Worm (Caenorhabditis elegans) whole organism, midembryonic: ENCODE measurements around the gene K12H6.9.
"Not testable (repeated sequence)": the region's sequence is repeated elsewhere in the genome, so short reads cannot be mapped to it uniquely, and the experiment has no call there.

Experiments
- T22C8.4 ChIP-seq: fragments of 200-800 bp; sonication (Bioruptor generic); IDR thresholded peaks from 2 replicates; pipeline ENCODE4 v1.3.6; 2022; ENCODE audit warnings: missing genetic modification characterization, missing compliant biosample characterization
- cog-1 ChIP-seq: sonication (generic microtip); optimal IDR thresholded peaks from 2 replicates; lab custom pipeline; 2016; ENCODE audit warnings: missing genetic modification characterization, missing compliant biosample characterization
- flt-1 ChIP-seq: fragments of 200-800 bp; sonication (Bioruptor generic); IDR thresholded peaks from 2 replicates; pipeline ENCODE4 v1.3.6; 2022; ENCODE audit warnings: missing genetic modification characterization, missing compliant biosample characterization
- klf-2 ChIP-seq: fragments of 200-800 bp; sonication (Bioruptor generic); conservative IDR thresholded peaks from 2 replicates; pipeline ENCODE4 v1.3.6; 2022; ENCODE audit warnings: missing genetic modification reagents, missing genetic modification characterization, missing compliant biosample characterization
- med-1 ChIP-seq: sonication (generic microtip); optimal IDR thresholded peaks from 2 replicates; lab custom pipeline; 2017; ENCODE audit warnings: missing genetic modification characterization, mild to moderate bottlenecking, missing compliant biosample characterization, antibody characterized with exemption, missing genetic modification reagents; ENCODE audit not compliant: insufficient read depth
- ref-1 ChIP-seq: fragments of 200-800 bp; sonication (Bioruptor generic); conservative IDR thresholded peaks from 2 replicates; pipeline ENCODE4 v1.3.6; 2022; ENCODE audit warnings: missing genetic modification reagents, missing genetic modification characterization, missing compliant biosample characterization
- tab-1 ChIP-seq: fragments of 200-800 bp; sonication (Bioruptor generic); IDR thresholded peaks from 2 replicates; pipeline ENCODE4 v1.3.6; 2022; ENCODE audit warnings: missing genetic modification characterization, missing compliant biosample characterization
- ztf-23 ChIP-seq: fragments of 200-800 bp; sonication (Bioruptor generic); IDR thresholded peaks from 2 replicates; pipeline ENCODE4 v1.3.6; 2022; ENCODE audit warnings: missing genetic modification reagents, missing genetic modification characterization, missing compliant biosample characterization
- ztf-29 ChIP-seq: fragments of 200-800 bp; sonication (Bioruptor generic); IDR thresholded peaks from 2 replicates; pipeline ENCODE4 v1.3.6; 2022; ENCODE audit warnings: missing genetic modification reagents, missing genetic modification characterization, missing compliant biosample characterization

Gene K12H6.9

ce11 chrII:2830144-2830543 is 5.9 kb downstream of the K12H6.9 start:
- TF ChIP-seq med-1 (GFP tag; lab: Kevin White, UChicago) = no peak
- 0 out of 2 replicates have a peak, but pooled peaks have one; percentile 58 for TF ChIP-seq klf-2
- no peak for TF ChIP-seq ref-1 (GFP tag; lab: Robert Waterston, UW)

DNA sequence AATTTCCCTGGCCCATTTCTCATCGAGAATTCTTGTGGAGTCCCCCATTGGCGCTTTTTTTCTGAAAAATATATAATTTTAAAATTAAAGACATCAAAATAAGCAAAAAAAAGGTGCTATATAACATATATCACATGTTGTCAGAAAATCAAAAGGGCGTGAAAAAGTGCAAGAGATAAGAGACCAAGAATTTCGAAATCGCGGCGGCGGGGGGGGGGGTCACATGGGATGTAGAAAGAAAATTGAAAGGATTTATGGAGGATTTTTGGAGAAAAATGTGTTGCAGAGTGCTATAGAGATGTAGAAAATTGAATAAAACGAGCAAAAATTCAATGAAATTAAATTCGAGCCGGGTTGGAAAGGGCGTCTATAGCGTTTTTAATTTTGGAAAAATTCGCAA is 7.0 kb downstream of the K12H6.9 start, which contains the start of gene K12H6.6:
K12H6.6 (minus strand) TSS at position 61 of the 400 bp plus-strand sequence.
- no peak for TF ChIP-seq ref-1 (GFP tag; lab: Robert Waterston, UW)
- TF ChIP-seq klf-2 = no peak
- no peak for TF ChIP-seq flt-1 (GFP tag; lab: Robert Waterston, UW)
- no peak for TF ChIP-seq med-1 (GFP tag; lab: Kevin White, UChicago)
- TF ChIP-seq cog-1 (tag; lab: Kevin White, UChicago) = no peak
- TF ChIP-seq ztf-29 (GFP tag; lab: Robert Waterston, UW) = no peak
- no peak for TF ChIP-seq tab-1
- no peak for TF ChIP-seq T22C8.4
- no peak for TF ChIP-seq ztf-23 (GFP tag; lab: Robert Waterston, UW)

DNA sequence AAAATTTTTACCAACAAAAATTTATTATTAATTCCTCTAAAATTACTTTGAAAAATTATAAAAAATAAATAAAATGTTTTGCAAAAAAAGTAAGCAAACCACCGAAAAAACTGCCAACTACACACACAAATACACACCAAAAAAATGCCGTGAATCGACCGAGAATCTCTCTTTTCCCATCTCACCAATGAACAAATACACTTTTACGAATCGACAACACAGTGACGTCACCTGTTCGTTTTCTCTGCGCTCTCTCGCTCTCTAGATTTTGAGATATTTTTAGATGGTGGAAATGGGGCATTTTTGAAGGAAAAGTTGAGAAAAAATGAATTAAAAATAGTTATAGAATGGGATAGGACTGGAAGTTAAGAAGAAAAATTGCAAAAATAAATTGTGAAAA is 7.9 kb downstream of the K12H6.9 start:
- TF ChIP-seq cog-1 (tag; lab: Kevin White, UChicago) = no peak
- TF ChIP-seq med-1 (GFP tag; lab: Kevin White, UChicago) = no peak
- no peak for TF ChIP-seq klf-2

DNA sequence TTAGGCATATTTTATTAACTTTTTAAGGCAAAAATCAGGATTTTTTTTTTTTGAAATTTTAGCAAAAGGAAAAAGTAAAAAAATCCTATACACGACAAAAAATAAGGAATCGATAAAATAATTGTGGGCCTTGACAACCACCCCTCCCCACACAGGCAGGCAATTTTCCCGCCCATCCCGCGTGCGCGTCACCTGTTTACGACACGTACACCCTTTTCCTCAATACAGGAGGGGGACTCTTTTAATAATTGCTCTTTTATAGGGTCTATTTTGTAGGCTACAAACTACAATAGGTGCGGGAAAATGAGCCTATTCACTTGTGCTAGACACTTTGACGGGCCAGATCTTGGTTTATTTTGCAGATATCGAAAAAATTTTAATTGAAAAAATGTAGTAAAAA is 8.3 kb downstream of the K12H6.9 start:
- TF ChIP-seq cog-1 (tag; lab: Kevin White, UChicago) (no peak), tab-1 (no peak), ztf-29 (GFP tag; lab: Robert Waterston, UW) (no peak), flt-1 (GFP tag; lab: Robert Waterston, UW) (no peak), ztf-23 (GFP tag; lab: Robert Waterston, UW) (no peak), ref-1 (GFP tag; lab: Robert Waterston, UW) (no peak), T22C8.4 (no peak), med-1 (GFP tag; lab: Kevin White, UChicago) (no peak), klf-2 (no peak)

DNA sequence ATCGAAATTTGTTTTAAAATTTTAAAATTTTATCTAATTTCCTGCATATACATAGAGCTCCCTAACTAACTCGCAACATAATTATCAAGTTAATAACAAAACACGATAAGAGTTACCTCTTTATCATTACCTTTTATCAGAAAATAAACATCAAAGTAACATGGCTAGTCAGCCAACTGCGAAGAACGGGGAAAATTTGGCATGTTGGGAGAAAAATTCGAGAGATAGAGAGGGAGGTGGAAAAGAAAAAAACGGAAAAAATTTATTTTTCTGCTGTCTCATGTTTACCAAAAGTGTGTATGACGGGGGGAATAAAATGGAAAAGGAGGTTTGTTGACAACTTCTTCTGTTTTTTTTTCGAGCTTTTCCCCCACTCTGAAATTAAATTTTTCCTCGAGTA is 9.9 kb downstream of the K12H6.9 start:
- no peak for TF ChIP-seq tab-1

DNA sequence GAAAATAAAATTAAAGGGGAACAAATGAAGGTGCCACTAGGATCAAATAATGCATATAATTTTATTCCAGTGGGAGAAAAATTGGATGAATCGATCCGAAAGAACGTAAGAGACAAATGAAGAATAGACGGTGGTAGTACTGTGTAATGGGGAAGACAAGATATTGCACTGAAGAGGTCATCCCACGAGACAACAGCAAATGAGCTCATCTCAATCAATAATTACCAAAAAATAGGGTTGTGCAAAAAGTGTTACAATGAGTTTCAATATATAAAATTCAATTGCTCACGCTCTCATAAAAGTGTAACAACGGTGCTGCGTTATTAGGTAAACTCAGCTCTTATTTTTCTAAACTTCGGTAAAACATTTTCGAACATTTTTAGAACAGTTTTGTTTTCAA is 12.6 kb downstream of the K12H6.9 start, which contains the start of gene K12H6.7:
K12H6.7 (minus strand) TSS at position 101 of the 400 bp plus-strand sequence.
- no peak for TF ChIP-seq ztf-23 (GFP tag; lab: Robert Waterston, UW)

DNA sequence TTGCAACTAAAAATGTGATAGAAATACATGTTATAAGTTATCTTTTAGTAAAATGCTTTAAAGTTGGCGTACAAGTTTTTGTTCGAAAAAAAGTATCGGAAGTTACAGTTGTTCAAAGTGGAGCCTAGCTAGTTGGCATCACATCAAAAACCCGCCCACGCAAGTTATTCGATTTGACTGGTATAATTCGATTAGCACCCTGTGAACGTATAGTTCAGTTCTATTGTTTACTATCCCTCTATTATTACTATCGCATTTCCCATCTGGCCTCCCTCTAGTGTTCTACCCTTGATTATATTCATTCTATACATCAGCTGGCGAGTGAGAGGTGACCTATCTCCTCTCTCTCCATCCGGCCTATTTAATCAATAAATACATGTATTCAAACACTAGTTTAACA is 14.8 kb downstream of the K12H6.9 start, which contains the start of gene Y110A2AL.4:
Y110A2AL.4 (plus strand) TSS at position 301 of the 400 bp plus-strand sequence.
- TF ChIP-seq ztf-29, flt-1, ztf-23 (GFP tag; lab: Robert Waterston, UW): not testable (repeated sequence)

DNA sequence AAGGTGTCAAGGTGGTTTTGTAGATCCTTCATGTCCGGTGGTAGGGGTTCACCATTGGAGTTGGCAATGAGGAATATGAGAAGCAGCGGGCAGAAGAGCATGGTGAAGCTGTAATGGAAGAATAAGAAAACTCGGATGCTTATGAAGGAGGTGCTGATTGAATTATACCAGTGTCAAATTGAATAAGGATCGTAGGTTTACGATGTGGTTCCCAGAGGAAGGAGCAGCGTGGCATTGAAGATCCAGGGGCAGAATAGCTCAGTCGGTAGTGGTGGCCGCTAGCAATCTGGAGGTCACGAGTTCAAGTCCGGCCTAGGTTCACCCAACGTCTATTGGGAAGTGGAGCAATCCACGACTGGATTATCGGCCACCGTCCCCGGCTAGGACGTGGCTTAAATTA is 17.3 kb downstream of the K12H6.9 start, which contains the start of gene Y110A2AL.6:
Y110A2AL.6 (minus strand) TSS at position 101 of the 400 bp plus-strand sequence.
- TF ChIP-seq ztf-23 (GFP tag; lab: Robert Waterston, UW) (no peak), med-1 (GFP tag; lab: Kevin White, UChicago) (no peak), klf-2 (no peak), T22C8.4 (no peak), tab-1 (no peak), cog-1 (tag; lab: Kevin White, UChicago) (no peak), ref-1 (GFP tag; lab: Robert Waterston, UW) (no peak), ztf-29 (GFP tag; lab: Robert Waterston, UW) (no peak), flt-1 (GFP tag; lab: Robert Waterston, UW) (no peak)

DNA sequence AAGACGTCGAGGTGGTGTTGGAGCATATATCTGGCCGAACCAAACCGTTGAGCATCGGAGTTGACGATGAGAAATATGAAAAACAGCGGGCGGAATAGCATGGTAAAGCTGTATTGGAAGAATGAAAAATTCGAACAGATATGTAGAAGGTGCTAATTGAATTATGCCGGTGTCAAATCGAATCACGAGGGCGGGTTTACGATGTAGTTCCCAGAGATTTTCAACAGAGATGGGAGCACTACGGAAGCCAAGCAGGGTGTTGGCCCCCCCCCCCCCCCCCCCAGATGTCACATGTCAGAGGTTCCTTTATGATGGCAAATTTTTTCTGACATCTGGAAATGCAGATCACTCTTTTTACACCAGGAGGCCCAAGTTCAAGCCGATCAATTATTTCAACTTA is 18.9 kb downstream of the K12H6.9 start, which contains the start of gene Y110A2AL.7:
Y110A2AL.7 (minus strand) TSS at position 101 of the 400 bp plus-strand sequence.
- TF ChIP-seq cog-1 (tag; lab: Kevin White, UChicago) (no peak), klf-2 (no peak), tab-1 (no peak), ztf-29 (GFP tag; lab: Robert Waterston, UW) (no peak), T22C8.4 (no peak), ref-1 (GFP tag; lab: Robert Waterston, UW) (no peak), med-1 (GFP tag; lab: Kevin White, UChicago) (no peak), flt-1 (GFP tag; lab: Robert Waterston, UW) (no peak), ztf-23 (GFP tag; lab: Robert Waterston, UW) (no peak)

ce11 chrII:2845674-2846073 is 21.5 kb downstream of the K12H6.9 start:
- TF ChIP-seq ztf-23 (GFP tag; lab: Robert Waterston, UW) (no peak), tab-1 (0 out of 2 replicates have a peak, but pooled peaks have one; percentile 13)

DNA sequence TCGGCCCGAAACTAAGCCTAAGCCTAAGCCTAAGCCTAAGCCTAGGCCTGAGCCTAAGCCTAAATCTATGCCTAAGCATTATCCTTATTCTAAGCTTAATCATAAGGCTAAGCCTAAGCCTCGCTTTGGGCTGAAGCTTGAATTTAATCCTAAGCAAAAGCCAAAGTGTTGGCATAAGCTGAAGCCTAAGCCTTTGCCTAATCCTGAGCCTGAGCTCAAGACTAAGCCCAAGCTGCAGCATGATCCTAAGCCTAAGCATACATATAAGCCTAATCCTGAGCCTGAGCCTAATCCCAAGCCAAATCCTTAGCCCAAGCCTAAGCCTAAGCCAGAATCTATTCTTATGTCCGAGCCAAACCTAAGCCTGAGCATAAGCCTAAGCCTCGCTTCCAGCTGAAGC is 22.3 kb downstream of the K12H6.9 start:
- no peak for TF ChIP-seq cog-1 (tag; lab: Kevin White, UChicago)
- TF ChIP-seq tab-1 = no peak
- TF ChIP-seq ztf-23 (GFP tag; lab: Robert Waterston, UW) = no peak
